Fruit fly (Drosophila melanogaster) whole organism, embryonic: ENCODE data around the gene CG5892.

Source experiments
- Atf6 ChIP-seq: fragments of 200-800 bp; sonication (Bioruptor generic); IDR thresholded peaks from 2 replicates; pipeline ENCODE4 v1.3.6; 2022; ENCODE audit warnings: missing biosample characterization, missing genetic modification characterization
- BEAF-32 ChIP-seq: fragments of 200-800 bp; sonication (Bioruptor generic); optimal IDR thresholded peaks from 3 replicates; lab custom pipeline; 2017; ENCODE audit warnings: missing biosample characterization, missing genetic modification characterization, mild to moderate bottlenecking, moderate library complexity, missing genetic modification reagents
- CG10979 ChIP-seq: fragments of 200-800 bp; sonication (Bioruptor generic); optimal IDR thresholded peaks from 2 replicates; lab custom pipeline; 2018; ENCODE audit warnings: missing biosample characterization, mild to moderate bottlenecking, missing genetic modification characterization, moderate library complexity
- CG11504 ChIP-seq: fragments of 200-800 bp; sonication (Bioruptor generic); optimal IDR thresholded peaks from 3 replicates; lab custom pipeline; 2019; ENCODE audit warnings: missing biosample characterization, mild to moderate bottlenecking, missing genetic modification characterization, moderate library complexity
- CG11695 ChIP-seq: fragments of 200-800 bp; sonication (Bioruptor generic); IDR thresholded peaks from 3 replicates; pipeline ENCODE4 v1.3.6; 2022; ENCODE audit warnings: missing biosample characterization, missing genetic modification characterization
- CG12104 ChIP-seq: fragments of 200-800 bp; sonication (Bioruptor generic); optimal IDR thresholded peaks from 3 replicates; lab custom pipeline; 2016; ENCODE audit warnings: missing biosample characterization, missing genetic modification characterization
- CG12942 ChIP-seq: fragments of 200-800 bp; sonication (Bioruptor generic); optimal IDR thresholded peaks from 3 replicates; lab custom pipeline; 2016; ENCODE audit warnings: missing biosample characterization, missing genetic modification characterization
- CG14710 ChIP-seq: fragments of 200-800 bp; sonication (Bioruptor generic); optimal IDR thresholded peaks from 3 replicates; lab custom pipeline; 2019; ENCODE audit warnings: missing biosample characterization, mild to moderate bottlenecking, missing genetic modification characterization, moderate library complexity
- CG15696 ChIP-seq: fragments of 200-800 bp; sonication (Bioruptor generic); optimal IDR thresholded peaks from 2 replicates; lab custom pipeline; 2019; ENCODE audit warnings: missing biosample characterization, mild to moderate bottlenecking, missing genetic modification characterization, moderate library complexity
- CG18262 ChIP-seq: fragments of 200-800 bp; optimal IDR thresholded peaks from 3 replicates; lab custom pipeline; 2019; ENCODE audit warnings: missing biosample characterization, mild to moderate bottlenecking, missing genetic modification characterization, moderate library complexity
- CG2712 ChIP-seq: fragments of 200-800 bp; optimal IDR thresholded peaks from 3 replicates; lab custom pipeline; 2019; ENCODE audit warnings: missing biosample characterization, mild to moderate bottlenecking, missing genetic modification characterization, moderate library complexity
- CG3847 ChIP-seq: fragments of 200-800 bp; sonication (Bioruptor generic); IDR thresholded peaks from 2 replicates; pipeline ENCODE4 v1.3.6; 2022; ENCODE audit warnings: missing biosample characterization, missing genetic modification characterization
- CG4707 ChIP-seq: fragments of 200-800 bp; sonication (Bioruptor generic); optimal IDR thresholded peaks from 2 replicates; lab custom pipeline; 2018; ENCODE audit warnings: missing biosample characterization, mild to moderate bottlenecking, missing genetic modification characterization, moderate library complexity
- CG6689 ChIP-seq: fragments of 200-800 bp; sonication (Bioruptor generic); IDR thresholded peaks from 2 replicates; pipeline ENCODE4 v1.3.6; 2022; ENCODE audit warnings: missing biosample characterization, missing genetic modification characterization
- CG8281 ChIP-seq: fragments of 200-800 bp; sonication (Bioruptor generic); optimal IDR thresholded peaks from 2 replicates; lab custom pipeline; 2018; ENCODE audit warnings: missing biosample characterization, mild to moderate bottlenecking, missing genetic modification characterization, moderate library complexity
- CG9876 ChIP-seq: fragments of 200-800 bp; sonication (Bioruptor generic); optimal IDR thresholded peaks from 2 replicates; lab custom pipeline; 2016; ENCODE audit warnings: missing biosample characterization, missing genetic modification characterization
- Chrac-16 ChIP-seq: fragments of 200-800 bp; sonication (Bioruptor generic); optimal IDR thresholded peaks from 3 replicates; lab custom pipeline; 2016; ENCODE audit warnings: missing biosample characterization, missing genetic modification characterization
- ERR ChIP-seq: fragments of 200-800 bp; sonication (Bioruptor generic); optimal IDR thresholded peaks from 2 replicates; lab custom pipeline; 2016; ENCODE audit warnings: missing biosample characterization, missing genetic modification characterization
- Fer2 ChIP-seq: fragments of 200-800 bp; sonication (Bioruptor generic); optimal IDR thresholded peaks from 2 replicates; lab custom pipeline; 2018; ENCODE audit warnings: missing biosample characterization, mild to moderate bottlenecking, missing genetic modification characterization, moderate library complexity
- Hr3 ChIP-seq: fragments of 200-800 bp; sonication (Bioruptor generic); optimal IDR thresholded peaks from 3 replicates; lab custom pipeline; 2016; ENCODE audit warnings: missing biosample characterization, missing genetic modification characterization
- Lpt ChIP-seq: fragments of >200 bp; optimal IDR thresholded peaks from 2 replicates; lab custom pipeline; 2018; ENCODE audit warnings: missing biosample characterization, missing genetic modification characterization
- MESR4 ChIP-seq: fragments of 200-800 bp; sonication (Bioruptor generic); optimal IDR thresholded peaks from 2 replicates; lab custom pipeline; 2018; ENCODE audit warnings: missing biosample characterization, mild to moderate bottlenecking, missing genetic modification characterization, moderate library complexity
- Med ChIP-seq: fragments of 200-800 bp; sonication (Bioruptor generic); peaks from one replicate; lab custom pipeline; 2016; ENCODE audit warnings: missing biosample characterization, missing genetic modification characterization, mild to moderate bottlenecking, inconsistent platforms, moderate library complexity
- Nf-YB ChIP-seq: fragments of 200-800 bp; sonication (Bioruptor generic); optimal IDR thresholded peaks from 3 replicates; lab custom pipeline; 2019; ENCODE audit warnings: missing biosample characterization, mild to moderate bottlenecking, missing genetic modification characterization, moderate library complexity
- Ptx1 ChIP-seq: fragments of 200-800 bp; sonication (Bioruptor generic); IDR thresholded peaks from 2 replicates; pipeline ENCODE4 v1.3.6; 2022; ENCODE audit warnings: missing biosample characterization, missing genetic modification characterization
- Rx ChIP-seq: fragments of 200-800 bp; sonication (Bioruptor generic); IDR thresholded peaks from 2 replicates; pipeline ENCODE4 v1.3.6; 2022; ENCODE audit warnings: missing biosample characterization, missing genetic modification characterization
- Six4 ChIP-seq: fragments of 200-800 bp; sonication (Bioruptor generic); optimal IDR thresholded peaks from 2 replicates; lab custom pipeline; 2016; ENCODE audit warnings: missing biosample characterization, missing genetic modification characterization
- bsh ChIP-seq, 2 experiments: fragments of 200-800 bp; sonication (Bioruptor generic); optimal IDR thresholded peaks; 2 replicates each; lab custom pipeline; 2017 to 2018; ENCODE audit warnings: mild to moderate bottlenecking in 2 of 2, missing biosample characterization in 2 of 2, missing genetic modification characterization in 2 of 2, moderate library complexity in 1 of 2
- cas ChIP-seq: fragments of 200-800 bp; sonication (Bioruptor generic); IDR thresholded peaks from 2 replicates; pipeline ENCODE4 v1.3.6; 2022; ENCODE audit warnings: missing biosample characterization, missing genetic modification characterization
- chinmo ChIP-seq: fragments of 200-800 bp; sonication (Bioruptor generic); IDR thresholded peaks from 4 replicates; pipeline ENCODE4 v1.3.6; 2022; ENCODE audit warnings: missing biosample characterization, missing genetic modification characterization; ENCODE audit not compliant: partially characterized antibody
- crp ChIP-seq, 2 experiments: fragments of 200-800 bp; sonication (Bioruptor generic); optimal IDR thresholded peaks; 2 replicates in 1 of 2; 3 replicates in 1 of 2; lab custom pipeline; 2017; ENCODE audit warnings: missing biosample characterization in 2 of 2, missing genetic modification characterization in 2 of 2, mild to moderate bottlenecking in 1 of 2, moderate library complexity in 1 of 2
- fd102C ChIP-seq: fragments of 200-800 bp; sonication (Bioruptor generic); optimal IDR thresholded peaks from 2 replicates; lab custom pipeline; 2018; ENCODE audit warnings: missing biosample characterization, mild to moderate bottlenecking, missing genetic modification characterization, moderate library complexity
- fu2 ChIP-seq: fragments of 200-800 bp; sonication (Bioruptor generic); optimal IDR thresholded peaks from 2 replicates; lab custom pipeline; 2016; ENCODE audit warnings: missing biosample characterization, missing genetic modification characterization
- gsb-n ChIP-seq: fragments of 200-800 bp; sonication (Bioruptor generic); optimal IDR thresholded peaks from 3 replicates; lab custom pipeline; 2018; ENCODE audit warnings: missing biosample characterization, mild to moderate bottlenecking, missing genetic modification characterization
- kah ChIP-seq: fragments of 200-800 bp; sonication (Bioruptor generic); optimal IDR thresholded peaks from 2 replicates; lab custom pipeline; 2018; ENCODE audit warnings: missing biosample characterization, mild to moderate bottlenecking, missing genetic modification characterization
- klu ChIP-seq: fragments of 200-800 bp; sonication (Bioruptor generic); IDR thresholded peaks from 2 replicates; pipeline ENCODE4 v1.3.6; 2022; ENCODE audit warnings: missing biosample characterization, missing genetic modification characterization
- lilli ChIP-seq: fragments of 200-800 bp; sonication (Bioruptor generic); optimal IDR thresholded peaks from 3 replicates; lab custom pipeline; 2016; ENCODE audit warnings: missing biosample characterization, missing genetic modification characterization
- mirr ChIP-seq: fragments of 200-800 bp; sonication (Bioruptor generic); optimal IDR thresholded peaks from 3 replicates; lab custom pipeline; 2018; ENCODE audit warnings: missing biosample characterization, mild to moderate bottlenecking, missing genetic modification characterization
- nerfin-1 ChIP-seq: fragments of 200-800 bp; sonication (Bioruptor generic); optimal IDR thresholded peaks from 3 replicates; lab custom pipeline; 2019; ENCODE audit warnings: missing biosample characterization, mild to moderate bottlenecking, missing genetic modification characterization, moderate library complexity
- otp ChIP-seq: fragments of 200-800 bp; sonication (Bioruptor generic); IDR thresholded peaks from 3 replicates; pipeline ENCODE4, ENCODE4 v1.3.6; 2022; ENCODE audit warnings: missing biosample characterization, missing genetic modification characterization
- pan ChIP-seq, 4 experiments: fragments of >200 bp in 3 of 4; fragments of 200-800 bp in 1 of 4; sonication (Bioruptor generic) in 1 of 4; optimal IDR thresholded peaks in 3 of 4; IDR thresholded peaks in 1 of 4; 2 replicates each; pipeline versions ENCODE4 v1.3.6 to Lab custom; 2017 to 2022; ENCODE audit warnings: missing biosample characterization in 2 of 4, missing genetic modification characterization in 2 of 4, mixed read lengths in 1 of 4
- peb ChIP-seq: fragments of 200-800 bp; sonication (Bioruptor generic); IDR thresholded peaks from 2 replicates; pipeline ENCODE4 v1.3.6; 2022; ENCODE audit warnings: missing biosample characterization, missing genetic modification characterization
- psq ChIP-seq: fragments of 200-800 bp; sonication (Bioruptor generic); optimal IDR thresholded peaks from 2 replicates; lab custom pipeline; 2017; ENCODE audit warnings: missing biosample characterization, missing genetic modification characterization
- ranshi ChIP-seq: fragments of 200-800 bp; sonication (Bioruptor generic); IDR thresholded peaks from 2 replicates; pipeline ENCODE4 v1.3.6; 2022; ENCODE audit warnings: missing biosample characterization, missing genetic modification characterization
- toy ChIP-seq: fragments of 200-800 bp; sonication (Bioruptor generic); IDR thresholded peaks from 2 replicates; pipeline ENCODE4 v1.3.6; 2022; ENCODE audit warnings: missing biosample characterization, missing genetic modification characterization
- unc-4 ChIP-seq: fragments of 200-800 bp; sonication (Bioruptor generic); IDR thresholded peaks from 2 replicates; pipeline ENCODE4 v1.3.6; 2022; ENCODE audit warnings: missing biosample characterization, missing genetic modification characterization; ENCODE audit not compliant: partially characterized antibody
- wor ChIP-seq: fragments of 200-800 bp; sonication (Bioruptor generic); IDR thresholded peaks from 2 replicates; pipeline ENCODE4 v1.3.6; 2022; ENCODE audit warnings: missing biosample characterization, missing genetic modification characterization
- zfh1 ChIP-seq: fragments of 200-800 bp; sonication (Bioruptor generic); IDR thresholded peaks from 3 replicates; pipeline ENCODE4 v1.3.6; 2022; ENCODE audit warnings: missing biosample characterization, missing genetic modification characterization

Gene CG5892

DNA sequence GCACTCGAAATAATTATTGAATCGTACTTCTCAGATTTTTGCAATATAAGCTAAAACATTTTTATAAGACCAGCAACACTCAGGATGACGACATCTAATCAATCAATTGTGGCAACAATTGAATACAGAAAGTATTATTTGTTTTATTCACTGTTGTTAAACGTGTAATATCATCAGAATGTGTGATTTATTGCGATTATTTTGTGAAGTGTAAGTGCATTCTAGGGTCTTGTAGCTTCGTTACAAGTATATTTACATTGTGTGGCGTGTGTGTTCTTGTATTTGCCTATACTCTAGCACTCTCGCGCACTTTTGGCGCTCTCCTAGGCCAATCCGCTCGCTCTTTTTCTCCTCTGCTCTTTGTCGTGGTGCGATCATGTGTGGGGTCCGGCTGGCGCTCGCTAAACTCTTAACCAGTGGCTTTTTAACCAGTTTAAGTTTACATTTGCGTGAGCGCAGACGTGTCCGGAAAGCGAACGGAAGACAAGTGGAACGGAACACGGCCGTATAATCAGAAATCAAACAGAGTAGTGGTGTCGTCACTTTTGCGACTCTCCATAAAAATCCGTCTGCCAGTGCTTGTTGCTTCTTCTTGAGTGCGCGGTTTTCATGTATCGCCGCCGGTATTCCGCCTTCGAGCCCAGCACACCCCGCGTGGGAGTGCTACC, 37.8 kb upstream of the CG5892 start (continued):
- TF ChIP-seq Chrac-16 (GFP tag; lab: Kevin White, UChicago) (peak; percentile 76), MESR4 (GFP tag; lab: Kevin White, UChicago) (peak; percentile 4), fd102C (GFP tag; lab: Kevin White, UChicago) (no peak), CG3847 (GFP tag; lab: Robert Waterston, UW) (no peak), CG12104 (GFP tag; lab: Kevin White, UChicago) (peak; percentile 81), chinmo (GFP tag; lab: Robert Waterston, UW) (peak; percentile 93; the same call in 2 of the 4 replicates), klu (GFP tag; lab: Robert Waterston, UW) (no peak), wor (GFP tag; lab: Robert Waterston, UW) (peak; percentile 86), CG11695 (GFP tag; lab: Robert Waterston, UW) (peak; percentile 76), crp (GFP tag; optimal IDR thresholded peaks at IDR 0.05; lab: Kevin White, UChicago) (peak in 1 of 2 experiments; percentile 49), gsb-n (peak; percentile 86), ERR (GFP tag; lab: Kevin White, UChicago) (peak; percentile 53), CG12942 (peak; percentile 60), CG18262 (peak; percentile 94), lilli (peak; percentile 81), Nf-YB (GFP tag; lab: Kevin White, UChicago) (peak; percentile 69), ranshi (GFP tag; lab: Robert Waterston, UW) (peak; percentile 55), Lpt (GFP tag; lab: Kevin White, UChicago) (no peak), Rx (GFP tag; lab: Robert Waterston, UW) (no peak; the same call in none of the 2 replicates), nerfin-1 (tag; lab: Kevin White, UChicago) (peak; percentile 85), Ptx1 (GFP tag; lab: Robert Waterston, UW) (peak; percentile 89), Med (GFP tag; lab: Kevin White, UChicago) (peak; percentile 93), zfh1 (GFP tag; lab: Robert Waterston, UW) (peak; percentile 84), CG15696 (tag; lab: Kevin White, UChicago) (peak; percentile 57), CG10979 (tag; lab: Kevin White, UChicago) (peak; percentile 93), otp (GFP tag; lab: Robert Waterston, UW) (no peak; the same call in 2 of the 3 replicates), psq (GFP tag; lab: Kevin White, UChicago) (peak; percentile 27), CG8281 (tag; lab: Kevin White, UChicago) (peak; percentile 70), CG4707 (GFP tag; lab: Kevin White, UChicago) (peak; percentile 72), Hr3 (GFP tag; lab: Kevin White, UChicago) (peak; percentile 91), Fer2 (tag; lab: Kevin White, UChicago) (peak; percentile 12), bsh (GFP tag; optimal IDR thresholded peaks at IDR 0.05; lab: Kevin White, UChicago) (peak; percentile 87 to 95), BEAF-32 (GFP tag; lab: Kevin White, UChicago) (no peak), toy (GFP tag; lab: Robert Waterston, UW) (no peak), cas (no peak), kah (GFP tag; lab: Kevin White, UChicago) (peak; percentile 39), CG11504 (tag; lab: Kevin White, UChicago) (peak; percentile 92), CG6689 (GFP tag; lab: Robert Waterston, UW) (peak; percentile 87), Atf6 (peak; percentile 51; the same call in 1 of the 2 replicates), peb (GFP tag; lab: Robert Waterston, UW) (peak; percentile 41; the same call in 1 of the 2 replicates), pan (optimal IDR thresholded peaks at IDR 0.05; lab: Kevin White, UChicago) (no peak), pan (GFP tag; optimal IDR thresholded peaks at IDR 0.05 in 1 of 2, IDR thresholded peaks at IDR 0.05 in 1 of 2) (peak in 1 of 2 experiments; percentile 86), fu2 (GFP tag; lab: Kevin White, UChicago) (peak; percentile 69), CG14710 (tag; lab: Kevin White, UChicago) (peak; percentile 81), unc-4 (peak; percentile 43; the same call in 1 of the 2 replicates), Six4 (GFP tag; lab: Kevin White, UChicago) (peak; percentile 61), CG2712 (peak; percentile 91), CG9876 (GFP tag; lab: Kevin White, UChicago) (peak; percentile 51), mirr (GFP tag; lab: Kevin White, UChicago) (peak; percentile 22)
